Worm (Caenorhabditis elegans) whole organism, midembryonic: Measurements from ENCODE around the gene srh-169.

Source experiments
- T22C8.4 ChIP-seq: fragments of 200-800 bp; sonication (Bioruptor generic); IDR thresholded peaks from 2 replicates; pipeline ENCODE4 v1.3.6; 2022; ENCODE audit warnings: missing genetic modification characterization, missing compliant biosample characterization
- cog-1 ChIP-seq: sonication (generic microtip); optimal IDR thresholded peaks from 2 replicates; lab custom pipeline; 2016; ENCODE audit warnings: missing genetic modification characterization, missing compliant biosample characterization

- TF ChIP-seq cog-1 (tag; lab: Kevin White, UChicago) (no peak), T22C8.4 (GFP tag; lab: Robert Waterston, UW) (no peak)
Measured at ce11 chrV:4010170-4010569, 37.5 kb upstream of the srh-169 start, which contains the start of gene srh-4.
